ENCODE assay signal across 3 fruit fly cellular contexts in genomic region chrX:7095912-7096494, dm6.
A peak's percentile ranks its signal among the peaks of the same experiment; 100 is the strongest.
TF ChIP-seq lines count a peak whose summit lies in the region.

No protein-coding gene starts in this region.

- no peak for TF ChIP-seq CTCF in whole organism, embryonic (GFP tag; optimal IDR thresholded peaks at IDR 0.05; lab: Kevin White, UChicago)

TF ChIP-seq in whole organism, embryonic, 481 proteins besides CTCF, POLR2A, EP300 and RAD21:
- TF ChIP-seq CG12219 (GFP tag; optimal IDR thresholded peaks at IDR 0.05; lab: Kevin White, UChicago) = no peak
- TF ChIP-seq cad (GFP tag; optimal IDR thresholded peaks at IDR 0.05; lab: Kevin White, UChicago) = peak; percentile 79
- no peak for TF ChIP-seq org-1 (GFP tag; optimal IDR thresholded peaks at IDR 0.05; lab: Kevin White, UChicago)
- TF ChIP-seq pros (GFP tag; optimal IDR thresholded peaks at IDR 0.05; lab: Kevin White, UChicago) = peak; percentile 64
- no peak for TF ChIP-seq CG42726 (GFP tag; IDR thresholded peaks at IDR 0.05; lab: Robert Waterston, UW; ENCODE audit: partially characterized antibody)
- peak; percentile 66 for TF ChIP-seq ac (GFP tag; optimal IDR thresholded peaks at IDR 0.05; lab: Kevin White, UChicago)
- no peak for TF ChIP-seq shn (GFP tag; optimal IDR thresholded peaks at IDR 0.05; lab: Kevin White, UChicago)
- no peak for TF ChIP-seq Dref (GFP tag; IDR thresholded peaks at IDR 0.05; lab: Robert Waterston, UW)
- TF ChIP-seq ato (GFP tag; IDR thresholded peaks at IDR 0.05; lab: Robert Waterston, UW; ENCODE audit: partially characterized antibody) = 0 out of 2 replicates have a peak, but pooled peaks have one; percentile 18
- TF ChIP-seq CG31224 (GFP tag; IDR thresholded peaks at IDR 0.05; lab: Robert Waterston, UW) = 0 out of 2 replicates have a peak, but pooled peaks have one; percentile 3
- TF ChIP-seq Trl (optimal IDR thresholded peaks at IDR 0.05; lab: Kevin White, UChicago) = peak in 1 of 2 experiments; percentile 45
- no peak for TF ChIP-seq Trl (GFP tag; optimal IDR thresholded peaks at IDR 0.05; lab: Kevin White, UChicago)
- TF ChIP-seq crol (GFP tag; IDR thresholded peaks at IDR 0.05; lab: Robert Waterston, UW) = peak; percentile 86
- no peak for TF ChIP-seq Dbx (GFP tag; IDR thresholded peaks at IDR 0.05; lab: Robert Waterston, UW)
- 0 out of 2 replicates have a peak, but pooled peaks have one; percentile 2 for TF ChIP-seq danr (GFP tag; IDR thresholded peaks at IDR 0.05; lab: Robert Waterston, UW)
- TF ChIP-seq HLHmδ (GFP tag; optimal IDR thresholded peaks at IDR 0.05; lab: Kevin White, UChicago) = peak; percentile 14
- 0 out of 2 replicates have a peak, but pooled peaks have one; percentile 1 for TF ChIP-seq CG3847 (GFP tag; IDR thresholded peaks at IDR 0.05; lab: Robert Waterston, UW)
TF ChIP-seq in whole organism, embryonic: peak in this region for 10.

TF ChIP-seq in whole organism, prepupa, 60 proteins besides CTCF, POLR2A, EP300 and RAD21:
- no peak for TF ChIP-seq Sox15 (GFP tag; optimal IDR thresholded peaks at IDR 0.05; lab: Kevin White, UChicago)
- TF ChIP-seq CG4318 (GFP tag; optimal IDR thresholded peaks at IDR 0.05; lab: Kevin White, UChicago) = no peak
- TF ChIP-seq CG6854 (GFP tag; optimal IDR thresholded peaks at IDR 0.05; lab: Kevin White, UChicago) = no peak
- no peak for TF ChIP-seq dsx (GFP tag; optimal IDR thresholded peaks at IDR 0.05; lab: Kevin White, UChicago; ENCODE audit: poor library complexity, severe bottlenecking)
- no peak for TF ChIP-seq lz (GFP tag; optimal IDR thresholded peaks at IDR 0.05; lab: Kevin White, UChicago)
- TF ChIP-seq CG6163 (GFP tag; IDR thresholded peaks at IDR 0.05; lab: Robert Waterston, UW) = 0 out of 3 replicates have a peak, but pooled peaks have one; percentile 3
- no peak for TF ChIP-seq Ets21C (GFP tag; optimal IDR thresholded peaks at IDR 0.05; lab: Kevin White, UChicago)
- no peak for TF ChIP-seq CG10669 (GFP tag; optimal IDR thresholded peaks at IDR 0.05; lab: Kevin White, UChicago)
- TF ChIP-seq dac (GFP tag; optimal IDR thresholded peaks at IDR 0.05; lab: Kevin White, UChicago) = no peak
TF ChIP-seq in whole organism, prepupa: peak in this region for 1.

TF ChIP-seq in whole organism, pupa, 21 proteins besides CTCF, POLR2A, EP300 and RAD21:
- 0 out of 2 replicates have a peak, but pooled peaks have one; percentile 4 for TF ChIP-seq CG12605 (GFP tag; IDR thresholded peaks at IDR 0.05; lab: Robert Waterston, UW)
- TF ChIP-seq CG10348 (GFP tag; IDR thresholded peaks at IDR 0.05; lab: Robert Waterston, UW) = no peak
- TF ChIP-seq EcR (GFP tag; optimal IDR thresholded peaks at IDR 0.05; lab: Kevin White, UChicago) = peak; percentile 96
